Worm (Caenorhabditis elegans) whole organism, L1 larva: ENCODE measurements around the gene emc-5.

Source experiments
- ceh-88 ChIP-seq: fragments of 200-800 bp; sonication (Bioruptor generic); IDR thresholded peaks from 2 replicates; pipeline ENCODE4 v1.3.6; 2022; ENCODE audit warnings: missing genetic modification characterization, missing compliant biosample characterization
- ces-1 ChIP-seq: fragments of 150-350 bp; optimal IDR thresholded peaks from 2 replicates; lab custom pipeline; 2014; ENCODE audit warnings: missing biosample characterization, missing genetic modification reagents, missing genetic modification characterization
- egl-27 ChIP-seq, 2 experiments: fragments of 150-350 bp in 1 of 2; sonication (generic microtip); optimal IDR thresholded peaks; 3 replicates each; lab custom pipeline; 2017 to 2018; ENCODE audit warnings: missing biosample characterization in 2 of 2, missing genetic modification characterization in 2 of 2, missing genetic modification reagents in 2 of 2
- lin-13 ChIP-seq: fragments of 150-350 bp; optimal IDR thresholded peaks from 2 replicates; lab custom pipeline; 2014; ENCODE audit warnings: missing biosample characterization, missing genetic modification reagents, missing genetic modification characterization
- lsy-2 ChIP-seq, 2 experiments: fragments of 150-350 bp; optimal IDR thresholded peaks; 2 replicates each; lab custom pipeline; 2014; ENCODE audit warnings: missing biosample characterization in 2 of 2, missing genetic modification characterization in 2 of 2
- nhr-20 ChIP-seq: sonication (generic microtip); optimal IDR thresholded peaks from 2 replicates; lab custom pipeline; 2016; ENCODE audit warnings: mild to moderate bottlenecking, missing genetic modification characterization, missing compliant biosample characterization
- nhr-90 ChIP-seq: sonication (generic microtip); optimal IDR thresholded peaks from 2 replicates; lab custom pipeline; 2016; ENCODE audit warnings: mild to moderate bottlenecking, missing genetic modification characterization, missing compliant biosample characterization; ENCODE audit not compliant: poor library complexity
- snpc-4 ChIP-seq: fragments of 150-350 bp; optimal IDR thresholded peaks from 2 replicates; lab custom pipeline; 2014; ENCODE audit warnings: missing biosample characterization, missing genetic modification characterization
- zag-1 ChIP-seq: fragments of 150-350 bp; optimal IDR thresholded peaks from 2 replicates; lab custom pipeline; 2014; ENCODE audit warnings: missing biosample characterization, missing genetic modification characterization

- no peak for TF ChIP-seq nhr-20 (tag; lab: Kevin White, UChicago)
- no peak for TF ChIP-seq lin-13
- no peak for TF ChIP-seq ceh-88 (GFP tag; lab: Robert Waterston, UW)
- TF ChIP-seq snpc-4 (tag; lab: Kevin White, UChicago) = no peak
- TF ChIP-seq lsy-2 (tag; optimal IDR thresholded peaks at IDR 0.05; lab: Kevin White, UChicago) = no peak
- TF ChIP-seq zag-1 (tag; lab: Kevin White, UChicago) = no peak
- TF ChIP-seq nhr-90 = no peak
- no peak for TF ChIP-seq ces-1
- TF ChIP-seq egl-27 (tag; optimal IDR thresholded peaks at IDR 0.05; lab: Kevin White, UChicago) = no peak
Observed at ce11 chrII:11487999-11488398, 8.6 kb upstream of the emc-5 start, which contains the start of gene B0334.13.
